Worm (Caenorhabditis elegans): ENCODE data around the gene T16D1.1.

- TF ChIP-seq ref-1 (GFP tag; conservative IDR thresholded peaks at IDR 0.05) (no peak), flt-1 (GFP tag; IDR thresholded peaks at IDR 0.05) (no peak), T22C8.4 (GFP tag; IDR thresholded peaks at IDR 0.05) (no peak), klf-2 (GFP tag; conservative IDR thresholded peaks at IDR 0.05) (no peak)
These were observed 23.2 kb upstream of the T16D1.1 start for ce11 chrII:5264650-5265049.

Measured in whole organism, midembryonic.